Fruit fly (Drosophila melanogaster) whole organism, prepupa: ENCODE data around the gene CG4907.

Source experiments
- CG3919 ChIP-seq: fragments of 200-800 bp; sonication (Bioruptor generic); optimal IDR thresholded peaks from 3 replicates; lab custom pipeline; 2016; ENCODE audit warnings: missing biosample characterization, missing genetic modification characterization
- Sox102F ChIP-seq: fragments of 200-800 bp; sonication (Bioruptor generic); optimal IDR thresholded peaks from 2 replicates; lab custom pipeline; 2016; ENCODE audit warnings: missing biosample characterization, mild to moderate bottlenecking, missing genetic modification characterization

- TF ChIP-seq Sox102F (GFP tag; lab: Kevin White, UChicago): no peak
- TF ChIP-seq CG3919 (GFP tag; lab: Kevin White, UChicago): no peak
Measured at dm6 chr3R:22748956-22749355, 38.4 kb upstream of the CG4907 start, which contains the start of gene CG31139.
